Fruit fly (Drosophila melanogaster) whole organism: ENCODE measurements around the gene CG31174.

Experiments
- Dll ChIP-seq: fragments of >200 bp; optimal IDR thresholded peaks from 2 replicates; lab custom pipeline; 2017
- pan ChIP-seq: fragments of >200 bp; optimal IDR thresholded peaks from 2 replicates; lab custom pipeline; 2017
- usp ChIP-seq: fragments of >200 bp; optimal IDR thresholded peaks from 2 replicates; lab custom pipeline; 2017; ENCODE audit warnings: missing biosample characterization, missing genetic modification characterization, mixed read lengths

DNA sequence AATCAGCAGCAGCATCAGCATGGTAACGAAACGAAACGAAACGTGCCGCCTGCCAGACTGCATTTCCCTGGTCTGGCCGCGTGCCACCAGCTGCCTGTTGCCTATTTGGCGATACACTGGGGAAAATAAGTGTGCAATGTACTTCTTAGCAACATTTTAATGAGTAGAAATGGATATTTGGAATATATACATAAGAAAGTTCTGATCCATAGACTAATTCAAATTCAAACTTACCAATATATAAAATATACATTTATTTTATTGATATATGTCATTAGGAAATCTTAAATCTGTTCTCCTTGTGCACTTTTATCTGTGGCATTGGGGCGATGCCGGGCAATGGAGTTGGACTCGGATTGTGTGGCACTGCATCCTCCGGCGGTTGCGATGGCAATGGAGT, 24.6 kb upstream of the CG31174 start:
- no peak for TF ChIP-seq Dll
- TF ChIP-seq pan (lab: Kevin White, UChicago), result no peak
- no peak for TF ChIP-seq usp (GFP tag; lab: Kevin White, UChicago)
